Worm (Caenorhabditis elegans) whole organism, L4 larva: ENCODE data around the gene srv-1.
A peak's percentile ranks its signal among the peaks of the same experiment; 100 is the strongest.

Source experiments
- Y75B8A.6 ChIP-seq: fragments of 200-800 bp; sonication (Bioruptor generic); IDR thresholded peaks from 2 replicates; pipeline ENCODE4 v1.3.6; 2022; ENCODE audit warnings: missing genetic modification reagents, missing genetic modification characterization, missing compliant biosample characterization
- mxl-3 ChIP-seq: fragments of 200-800 bp; sonication (Bioruptor generic); optimal IDR thresholded peaks from 2 replicates; lab custom pipeline; 2018; ENCODE audit warnings: mild to moderate bottlenecking, missing genetic modification characterization, missing compliant biosample characterization
- nhr-11 ChIP-seq: fragments of 150-350 bp; optimal IDR thresholded peaks from 2 replicates; lab custom pipeline; 2014; ENCODE audit warnings: missing biosample characterization, missing genetic modification characterization

DNA sequence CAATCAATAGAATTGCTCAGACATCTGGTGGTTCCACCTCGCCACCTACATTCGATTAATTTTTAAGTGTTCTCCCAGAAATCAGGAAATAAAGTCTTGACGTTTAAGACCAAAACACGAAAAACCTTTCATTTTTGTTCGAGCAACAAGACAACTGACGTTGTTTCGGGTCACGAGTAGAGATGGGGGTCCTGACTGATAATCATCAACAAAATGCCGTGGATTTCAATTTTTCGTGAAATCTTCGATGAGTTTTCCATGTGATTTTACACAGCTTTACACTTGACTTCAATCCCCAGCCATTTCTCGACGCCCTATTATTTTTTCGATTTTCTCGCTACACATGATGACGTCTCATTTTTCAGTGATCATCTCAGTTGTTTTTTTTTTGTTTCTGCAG lies 20.9 kb downstream of the srv-1 start:
- TF ChIP-seq nhr-11 (tag; lab: Kevin White, UChicago), result peak; percentile 45
- no peak for TF ChIP-seq Y75B8A.6 (GFP tag; lab: Robert Waterston, UW)
- no peak for TF ChIP-seq mxl-3 (GFP tag; lab: Kevin White, UChicago)
